Worm (Caenorhabditis elegans) whole organism, young adult: Measurements from ENCODE around the gene R02D5.1.

Source experiments
- F33H1.4 ChIP-seq: fragments of 200-800 bp; sonication (Bioruptor generic); IDR thresholded peaks from 2 replicates; pipeline ENCODE4 v1.3.6; 2022; ENCODE audit warnings: missing genetic modification reagents, missing genetic modification characterization, missing compliant biosample characterization
- F49E8.2 ChIP-seq: sonication (generic microtip); optimal IDR thresholded peaks from 3 replicates; lab custom pipeline; 2017; ENCODE audit warnings: missing genetic modification characterization, mild to moderate bottlenecking, missing compliant biosample characterization, antibody characterized with exemption, moderate library complexity; ENCODE audit not compliant: insufficient read depth
- K11D2.4 ChIP-seq: fragments of 200-800 bp; sonication (Bioruptor generic); IDR thresholded peaks from 2 replicates; pipeline ENCODE4 v1.3.6; 2022; ENCODE audit warnings: missing genetic modification reagents, missing genetic modification characterization, missing compliant biosample characterization
- T26A5.8 ChIP-seq: sonication (generic microtip); optimal IDR thresholded peaks from 2 replicates; lab custom pipeline; 2016; ENCODE audit warnings: missing genetic modification characterization, missing compliant biosample characterization
- Y53F4B.3 ChIP-seq: fragments of 200-800 bp; sonication (Bioruptor generic); IDR thresholded peaks from 2 replicates; pipeline ENCODE4 v1.3.6; 2022; ENCODE audit warnings: missing genetic modification reagents, missing genetic modification characterization, missing compliant biosample characterization
- Y56A3A.18 ChIP-seq: fragments of 200-800 bp; sonication (Bioruptor generic); IDR thresholded peaks from 2 replicates; pipeline ENCODE4 v1.3.6; 2022; ENCODE audit warnings: missing genetic modification reagents, missing genetic modification characterization, missing compliant biosample characterization
- Y79H2A.3 ChIP-seq: fragments of 200-800 bp; sonication (Bioruptor generic); conservative IDR thresholded peaks from 2 replicates; pipeline ENCODE4 v1.3.6; 2022; ENCODE audit warnings: missing genetic modification reagents, missing genetic modification characterization, missing compliant biosample characterization
- athp-1 ChIP-seq: sonication (generic microtip); optimal IDR thresholded peaks from 2 replicates; lab custom pipeline; 2017; ENCODE audit warnings: mild to moderate bottlenecking, missing genetic modification characterization, missing compliant biosample characterization
- attf-5 ChIP-seq: fragments of 200-800 bp; sonication (Bioruptor generic); optimal IDR thresholded peaks from 2 replicates; lab custom pipeline; 2018; ENCODE audit warnings: mild to moderate bottlenecking, missing genetic modification characterization, missing compliant biosample characterization
- ceh-27 ChIP-seq: fragments of 200-800 bp; sonication (Bioruptor generic); optimal IDR thresholded peaks from 2 replicates; lab custom pipeline; 2018; ENCODE audit warnings: mild to moderate bottlenecking, missing genetic modification characterization, moderate library complexity, missing compliant biosample characterization
- ceh-40 ChIP-seq: fragments of 200-800 bp; sonication (Bioruptor generic); IDR thresholded peaks from 2 replicates; pipeline ENCODE4 v1.3.6; 2022; ENCODE audit warnings: missing genetic modification characterization, missing compliant biosample characterization
- dox-1 ChIP-seq: fragments of 200-800 bp; sonication (Bioruptor generic); IDR thresholded peaks from 2 replicates; pipeline ENCODE4 v1.3.6; 2022; ENCODE audit warnings: missing genetic modification reagents, missing genetic modification characterization, missing compliant biosample characterization
- dpl-1 ChIP-seq: fragments of 150-350 bp; optimal IDR thresholded peaks from 2 replicates; lab custom pipeline; 2014; ENCODE audit warnings: missing biosample characterization, missing genetic modification reagents, missing genetic modification characterization
- efl-1 ChIP-seq: fragments of 150-350 bp; optimal IDR thresholded peaks from 2 replicates; lab custom pipeline; 2014; ENCODE audit warnings: missing biosample characterization, missing genetic modification reagents, missing genetic modification characterization
- egl-18 ChIP-seq: fragments of 200-800 bp; sonication (Bioruptor generic); IDR thresholded peaks from 2 replicates; pipeline ENCODE4 v1.3.6; 2022; ENCODE audit warnings: missing genetic modification reagents, missing genetic modification characterization, missing compliant biosample characterization
- egl-44 ChIP-seq: fragments of 200-800 bp; sonication (Bioruptor generic); IDR thresholded peaks from 2 replicates; pipeline ENCODE4 v1.3.6; 2022; ENCODE audit warnings: missing genetic modification reagents, missing genetic modification characterization, missing compliant biosample characterization
- fkh-3 ChIP-seq: sonication (generic microtip); optimal IDR thresholded peaks from 2 replicates; lab custom pipeline; 2016; ENCODE audit warnings: mild to moderate bottlenecking, missing genetic modification characterization, missing compliant biosample characterization
- gei-17 ChIP-seq: fragments of 200-800 bp; sonication (Bioruptor generic); optimal IDR thresholded peaks from 2 replicates; lab custom pipeline; 2018; ENCODE audit warnings: mild to moderate bottlenecking, missing genetic modification characterization, missing compliant biosample characterization
- him-1 ChIP-seq: sonication (generic microtip); optimal IDR thresholded peaks from 2 replicates; lab custom pipeline; 2016; ENCODE audit warnings: missing genotype, missing genetic modification reagents, missing genetic modification characterization, missing compliant biosample characterization
- hlh-12 ChIP-seq: sonication (generic microtip); optimal IDR thresholded peaks from 2 replicates; lab custom pipeline; 2016; ENCODE audit warnings: missing genetic modification characterization, missing compliant biosample characterization
- hlh-26 ChIP-seq: fragments of 200-800 bp; sonication (Bioruptor generic); conservative IDR thresholded peaks from 2 replicates; pipeline ENCODE4 v1.3.6; 2022; ENCODE audit warnings: missing genetic modification reagents, missing genetic modification characterization, missing compliant biosample characterization
- hmg-1.2 ChIP-seq: fragments of 200-800 bp; sonication (Bioruptor generic); IDR thresholded peaks from 2 replicates; pipeline ENCODE4 v1.3.6; 2022; ENCODE audit warnings: missing genetic modification reagents, missing genetic modification characterization, missing compliant biosample characterization
- hsf-1 ChIP-seq: fragments of 200-800 bp; sonication (Bioruptor generic); IDR thresholded peaks from 2 replicates; pipeline ENCODE4 v1.3.6; 2022; ENCODE audit warnings: missing genetic modification reagents, missing genetic modification characterization, missing compliant biosample characterization
- lin-26 ChIP-seq: fragments of 200-800 bp; sonication (Bioruptor generic); IDR thresholded peaks from 2 replicates; pipeline ENCODE4 v1.3.6; 2022; ENCODE audit warnings: missing genetic modification reagents, missing genetic modification characterization, missing compliant biosample characterization
- lsl-1 ChIP-seq: fragments of 200-800 bp; sonication (Bioruptor generic); optimal IDR thresholded peaks from 2 replicates; lab custom pipeline; 2018; ENCODE audit warnings: mild to moderate bottlenecking, missing genetic modification characterization, moderate library complexity, missing compliant biosample characterization
- madf-3 ChIP-seq: fragments of 200-800 bp; sonication (Bioruptor generic); IDR thresholded peaks from 2 replicates; pipeline ENCODE4 v1.3.6; 2022; ENCODE audit warnings: missing genetic modification reagents, missing genetic modification characterization, missing compliant biosample characterization
- mes-4 ChIP-seq: sonication (generic microtip); optimal IDR thresholded peaks from 2 replicates; lab custom pipeline; 2016; ENCODE audit warnings: missing genotype, missing genetic modification characterization, missing compliant biosample characterization
- mxl-1 ChIP-seq: sonication (generic microtip); optimal IDR thresholded peaks from 2 replicates; lab custom pipeline; 2016; ENCODE audit warnings: missing genetic modification characterization, missing compliant biosample characterization
- nhr-80 ChIP-seq: sonication (generic microtip); optimal IDR thresholded peaks from 2 replicates; lab custom pipeline; 2016; ENCODE audit warnings: missing genetic modification characterization, missing compliant biosample characterization
- rcor-1 ChIP-seq: fragments of 200-800 bp; sonication (Bioruptor generic); IDR thresholded peaks from 2 replicates; pipeline ENCODE4 v1.3.6; 2022; ENCODE audit warnings: missing genetic modification reagents, missing genetic modification characterization, missing compliant biosample characterization
- sdz-38 ChIP-seq: sonication (generic microtip); optimal IDR thresholded peaks from 2 replicates; lab custom pipeline; 2016; ENCODE audit warnings: missing genotype, missing genetic modification characterization, missing compliant biosample characterization
- snpc-1.1 ChIP-seq: sonication (generic microtip); optimal IDR thresholded peaks from 2 replicates; lab custom pipeline; 2017; ENCODE audit warnings: missing genetic modification characterization, mild to moderate bottlenecking, missing compliant biosample characterization, antibody characterized with exemption, moderate library complexity, missing genotype, missing genetic modification reagents; ENCODE audit not compliant: insufficient read depth
- snpc-1.3 ChIP-seq: sonication (generic microtip); optimal IDR thresholded peaks from 2 replicates; lab custom pipeline; 2017; ENCODE audit warnings: missing genetic modification characterization, mild to moderate bottlenecking, missing compliant biosample characterization, antibody characterized with exemption, moderate library complexity, missing genotype, missing genetic modification reagents; ENCODE audit not compliant: insufficient read depth
- unc-130 ChIP-seq: sonication (generic microtip); optimal IDR thresholded peaks from 2 replicates; lab custom pipeline; 2016; ENCODE audit warnings: missing genetic modification reagents, missing genetic modification characterization, missing compliant biosample characterization

The R02D5.1 gene

DNA sequence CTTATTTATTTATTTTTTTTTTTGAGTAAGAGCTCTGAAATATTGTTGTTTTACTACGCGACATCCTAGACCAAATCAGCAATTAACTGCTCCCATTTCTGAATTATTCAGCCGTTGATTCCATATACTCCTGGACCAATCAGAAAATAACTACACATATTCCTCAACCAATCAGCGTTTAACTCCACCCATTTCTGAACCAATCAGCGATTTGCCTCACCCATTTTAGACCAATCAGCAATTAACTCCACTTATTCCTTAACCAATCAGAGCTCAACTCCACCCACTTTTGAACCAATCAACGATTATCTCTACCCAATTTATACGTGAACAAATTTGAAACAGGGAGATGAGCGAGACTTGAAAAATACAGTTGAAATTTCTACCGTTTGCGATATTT, 14.4 kb upstream of the R02D5.1 start:
- TF ChIP-seq egl-18 (GFP tag; lab: Robert Waterston, UW) = no peak
- TF ChIP-seq athp-1 (tag; lab: Kevin White, UChicago) = no peak
- TF ChIP-seq attf-5 (GFP tag; lab: Kevin White, UChicago) = no peak
- no peak for TF ChIP-seq F49E8.2 (tag; lab: Kevin White, UChicago)
- no peak for TF ChIP-seq K11D2.4
- TF ChIP-seq ceh-40 = no peak

DNA sequence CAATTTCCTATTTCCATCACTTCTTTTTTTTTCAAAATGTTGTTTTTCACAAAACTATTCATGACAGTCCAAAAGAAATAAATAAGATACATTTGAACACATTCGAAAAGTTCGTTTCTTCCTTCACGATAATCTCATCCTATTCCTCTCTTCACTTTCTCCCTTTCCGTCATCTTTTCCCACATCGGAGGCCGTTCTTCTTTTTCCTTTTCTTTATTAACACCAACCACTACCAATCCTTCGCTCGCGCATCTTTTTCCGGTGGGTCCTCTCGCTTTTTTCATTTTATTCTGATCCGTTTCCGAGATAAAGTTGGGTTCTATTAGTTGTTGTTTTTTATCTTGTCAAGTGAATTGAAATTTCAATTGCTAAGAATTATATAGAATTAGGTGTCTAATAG, 12.6 kb upstream of the R02D5.1 start:
- TF ChIP-seq snpc-1.1 (tag; lab: Kevin White, UChicago) (no peak), hlh-12 (no peak), fkh-3 (tag; lab: Kevin White, UChicago) (no peak), ceh-27 (GFP tag; lab: Kevin White, UChicago) (no peak), F33H1.4 (GFP tag; lab: Robert Waterston, UW) (no peak), gei-17 (GFP tag; lab: Kevin White, UChicago) (no peak), mes-4 (tag; lab: Kevin White, UChicago) (no peak), madf-3 (GFP tag; lab: Robert Waterston, UW) (no peak)

DNA sequence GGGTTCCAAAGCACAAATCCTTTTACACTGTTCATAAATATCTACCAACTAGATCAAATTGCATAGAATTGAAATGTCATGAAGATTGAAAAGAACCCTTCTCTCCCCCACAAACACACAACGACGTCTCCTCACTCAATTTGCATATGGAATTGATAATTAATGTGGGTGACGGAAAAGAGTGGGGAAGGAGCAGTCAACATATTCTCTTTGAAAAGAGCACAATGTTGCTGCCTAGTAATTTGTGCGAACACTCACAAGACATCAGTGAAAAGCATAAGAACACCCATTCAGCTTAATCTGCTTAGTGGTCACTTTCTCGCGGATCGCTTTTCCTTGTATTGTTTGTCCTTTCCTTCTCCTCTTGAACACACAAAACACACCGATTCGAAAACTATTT, 11.6 kb upstream of the R02D5.1 start:
- no peak for TF ChIP-seq snpc-1.3 (tag; lab: Kevin White, UChicago)
- no peak for TF ChIP-seq Y53F4B.3
- no peak for TF ChIP-seq Y79H2A.3 (GFP tag; lab: Robert Waterston, UW)
- 0 out of 2 replicates have a peak, but pooled peaks have one; percentile 36 for TF ChIP-seq Y56A3A.18 (GFP tag; lab: Robert Waterston, UW)
- TF ChIP-seq, all 124 proteins: peak for 1

DNA sequence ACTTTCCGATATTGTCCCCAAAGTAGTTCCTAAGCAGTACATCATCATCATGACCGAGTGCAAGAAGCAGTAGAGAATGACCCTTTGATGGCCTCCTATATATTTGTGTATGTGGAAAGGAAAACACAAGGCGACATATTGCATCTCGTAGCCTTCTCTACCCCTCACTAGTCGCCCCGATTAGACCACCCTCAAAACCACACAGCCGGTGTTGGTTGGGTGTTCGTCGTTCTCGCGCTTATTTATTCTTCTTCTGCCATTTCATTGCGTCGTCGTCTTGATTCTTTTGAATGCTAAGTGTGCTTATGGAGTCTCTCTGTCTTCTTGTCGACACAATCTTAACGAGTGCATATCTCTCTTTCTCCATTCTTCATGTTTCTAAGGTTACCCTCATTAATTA, 9.8 kb upstream of the R02D5.1 start:
- TF ChIP-seq lsl-1 (GFP tag; lab: Kevin White, UChicago) = no peak
- TF ChIP-seq egl-18 (GFP tag; lab: Robert Waterston, UW) = no peak
- no peak for TF ChIP-seq sdz-38 (tag; lab: Kevin White, UChicago)
- TF ChIP-seq hlh-26 = no peak

DNA sequence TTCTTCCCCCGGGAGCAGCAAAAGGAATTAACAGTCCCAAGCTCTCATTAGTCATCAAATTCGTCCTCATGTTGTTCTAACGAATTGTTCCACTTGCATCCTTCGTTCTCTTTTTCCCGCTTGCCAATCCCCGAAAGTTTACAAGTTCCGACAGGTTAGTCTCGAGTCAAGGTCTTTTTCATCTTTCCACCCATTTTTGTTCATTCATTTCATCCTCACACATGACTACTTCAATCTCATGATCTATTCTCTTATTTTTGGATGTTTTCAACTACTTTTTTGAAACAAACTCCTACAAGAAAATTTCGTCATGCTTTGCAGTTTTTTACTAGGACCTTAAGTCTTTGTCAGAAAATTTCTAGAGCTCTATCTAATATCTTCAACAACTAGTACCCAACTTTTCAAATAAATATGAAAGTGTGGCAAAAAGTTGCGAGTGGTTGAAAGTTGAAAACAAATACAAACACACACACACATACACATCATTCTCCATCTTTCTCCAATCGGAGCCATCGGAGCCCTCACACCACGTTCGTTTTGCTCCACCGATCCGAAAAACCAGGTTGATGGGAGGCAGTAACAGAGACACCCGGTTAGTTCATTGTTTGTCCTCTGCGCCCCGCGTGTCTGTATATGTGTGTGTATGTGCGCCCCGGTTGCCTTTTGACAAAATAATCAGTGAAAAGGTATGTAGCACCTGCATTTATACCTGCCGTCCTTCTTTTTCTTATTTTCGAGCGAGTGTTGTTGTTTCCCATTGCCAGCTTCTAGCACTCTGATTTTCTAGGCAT, 8.8 kb upstream of the R02D5.1 start:
- peak; percentile 30; the same call in 1 of the 2 replicates for TF ChIP-seq lin-26 (GFP tag; lab: Robert Waterston, UW)
- TF ChIP-seq unc-130 (GFP tag; lab: Kevin White, UChicago) = no peak
- peak; percentile 51; the same call in 1 of the 2 replicates for TF ChIP-seq dox-1 (GFP tag; lab: Robert Waterston, UW)
- peak; percentile 21 for TF ChIP-seq nhr-80

DNA sequence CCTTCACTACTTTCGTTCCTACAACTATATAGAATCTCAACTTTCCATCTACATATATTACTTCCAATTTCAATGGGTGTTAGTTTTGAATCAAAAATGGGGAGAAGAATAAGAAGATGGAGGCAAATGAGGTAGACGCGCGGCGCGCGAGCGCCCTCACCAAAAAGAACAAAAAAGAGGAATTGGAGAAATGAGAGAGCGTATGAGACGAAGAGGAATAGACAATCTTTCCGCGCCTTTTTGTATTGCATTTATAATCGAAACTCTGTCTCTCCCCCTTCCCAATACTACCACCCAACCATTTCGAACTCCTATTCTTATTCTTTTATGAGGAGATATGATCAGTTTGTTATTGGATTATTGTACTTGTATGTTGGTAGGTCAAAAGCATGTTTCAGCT, 7.5 kb upstream of the R02D5.1 start:
- no peak for TF ChIP-seq T26A5.8 (tag; lab: Kevin White, UChicago)
- no peak for TF ChIP-seq rcor-1
- no peak for TF ChIP-seq nhr-80
- no peak for TF ChIP-seq him-1 (tag; lab: Kevin White, UChicago)
- TF ChIP-seq hmg-1.2 (GFP tag; lab: Robert Waterston, UW) = peak; percentile 71
- no peak for TF ChIP-seq egl-44
- peak; percentile 14 for TF ChIP-seq efl-1 (GFP tag; lab: Kevin White, UChicago)
- no peak for TF ChIP-seq attf-5 (GFP tag; lab: Kevin White, UChicago)
- TF ChIP-seq hsf-1 (GFP tag; lab: Robert Waterston, UW) = no peak
- TF ChIP-seq dpl-1 (GFP tag; lab: Kevin White, UChicago) = no peak
- TF ChIP-seq mxl-1 (tag; lab: Kevin White, UChicago) = no peak
- TF ChIP-seq K11D2.4 = no peak
